Worm (Caenorhabditis elegans): ENCODE results near the gene srsx-36.
"Not testable (repeated sequence)": the region's sequence is repeated elsewhere in the genome, so short reads cannot be mapped to it uniquely, and the experiment has no call there.

srsx-36 gene

DNA sequence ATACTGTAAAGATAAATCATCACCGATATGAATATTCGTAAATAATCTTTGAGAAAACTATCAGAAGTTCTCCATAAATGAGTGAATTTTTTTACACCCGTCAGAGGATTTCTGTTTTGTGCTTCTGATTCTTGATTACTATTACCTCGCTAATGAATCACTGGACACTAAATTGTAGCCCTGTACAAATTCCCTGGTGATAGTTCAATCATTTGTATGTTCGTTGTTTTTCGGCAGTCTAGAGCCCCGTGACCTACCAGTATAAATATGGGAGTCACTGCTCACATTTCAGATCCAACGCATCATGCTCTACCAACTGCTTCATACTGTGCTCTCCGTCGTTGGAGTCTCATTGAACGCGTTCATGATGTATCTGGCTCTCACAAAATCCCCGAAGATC is 6.4 kb downstream of the srsx-36 start, which contains the start of gene srd-27:
srd-27 (plus strand) TSS at position 301 of the 400 bp plus-strand sequence.
- TF ChIP-seq flh-1 (GFP tag; optimal IDR thresholded peaks at IDR 0.05); lsy-2 (tag; optimal IDR thresholded peaks at IDR 0.05); nhr-28 (tag; optimal IDR thresholded peaks at IDR 0.05): not testable (repeated sequence)

DNA sequence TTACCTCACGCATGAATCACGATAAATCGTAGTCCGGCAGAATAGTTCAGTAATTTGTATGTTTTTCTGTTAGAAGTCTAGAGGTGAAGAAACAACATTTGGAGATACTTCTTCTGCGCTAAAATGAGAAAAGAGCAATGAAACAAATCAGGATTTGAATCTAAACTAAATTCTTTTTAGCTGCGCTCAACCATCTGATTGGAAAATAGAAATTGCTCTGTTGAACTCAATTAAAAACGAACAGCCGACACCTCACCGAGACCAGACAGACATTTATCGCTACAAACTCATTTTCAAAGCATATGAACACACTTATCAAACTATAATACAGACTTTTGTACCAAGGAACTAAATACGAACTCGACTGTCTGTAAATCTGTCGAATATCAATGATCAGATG is 6.8 kb downstream of the srsx-36 start, which contains the start of gene T26E4.9:
T26E4.9 (minus strand) TSS at position 101 of the 400 bp plus-strand sequence.
- TF ChIP-seq hlh-1 (tag; optimal IDR thresholded peaks at IDR 0.05); unc-62 (GFP tag; optimal IDR thresholded peaks at IDR 0.05); zip-8 (tag; optimal IDR thresholded peaks at IDR 0.05): not testable (repeated sequence)

DNA sequence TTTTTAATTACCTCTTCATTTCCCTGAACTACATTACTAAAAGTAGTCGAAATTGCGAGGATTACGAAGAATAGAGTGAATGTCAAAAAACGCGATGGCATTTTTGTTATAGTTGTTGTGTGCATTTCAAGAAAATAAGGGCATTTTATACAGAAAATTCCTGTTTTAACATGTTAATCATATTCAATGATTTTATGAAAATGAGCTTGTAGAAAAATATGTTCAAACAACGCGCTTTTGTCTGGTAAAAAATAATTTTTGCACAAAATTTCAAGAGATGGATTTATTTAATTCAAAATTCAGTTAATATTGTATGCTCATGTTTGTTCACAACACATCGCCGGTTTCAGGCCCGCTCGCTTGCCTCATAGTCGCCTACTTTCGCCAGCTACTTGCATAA is 11.3 kb downstream of the srsx-36 start, which contains the start of gene T26E4.10:
T26E4.10 (minus strand) TSS at position 101 of the 400 bp plus-strand sequence.
- no peak for TF ChIP-seq ceh-83 (GFP tag; optimal IDR thresholded peaks at IDR 0.05)
- TF ChIP-seq flh-1 (GFP tag; optimal IDR thresholded peaks at IDR 0.05), result no peak
- no peak for TF ChIP-seq ceh-43 (GFP tag; optimal IDR thresholded peaks at IDR 0.05)
- no peak for TF ChIP-seq nhr-28 (tag; optimal IDR thresholded peaks at IDR 0.05)
- no peak for TF ChIP-seq mls-2 (tag; optimal IDR thresholded peaks at IDR 0.05)
- TF ChIP-seq ces-1 (GFP tag; optimal IDR thresholded peaks at IDR 0.05), result no peak
- no peak for TF ChIP-seq nhr-237 (tag; optimal IDR thresholded peaks at IDR 0.05)
- TF ChIP-seq ham-2 (GFP tag; optimal IDR thresholded peaks at IDR 0.05), result no peak
- no peak for TF ChIP-seq mab-5 (tag; optimal IDR thresholded peaks at IDR 0.05)
- TF ChIP-seq blmp-1 (tag; optimal IDR thresholded peaks at IDR 0.05), result no peak
- TF ChIP-seq lsy-2 (tag; optimal IDR thresholded peaks at IDR 0.05), result no peak
- no peak for TF ChIP-seq tbx-8 (GFP tag; optimal IDR thresholded peaks at IDR 0.05)
- no peak for TF ChIP-seq nhr-2 (tag; optimal IDR thresholded peaks at IDR 0.05)
- no peak for TF ChIP-seq unc-120 (tag; optimal IDR thresholded peaks at IDR 0.05; ENCODE audit: poor library complexity, severe bottlenecking)

DNA sequence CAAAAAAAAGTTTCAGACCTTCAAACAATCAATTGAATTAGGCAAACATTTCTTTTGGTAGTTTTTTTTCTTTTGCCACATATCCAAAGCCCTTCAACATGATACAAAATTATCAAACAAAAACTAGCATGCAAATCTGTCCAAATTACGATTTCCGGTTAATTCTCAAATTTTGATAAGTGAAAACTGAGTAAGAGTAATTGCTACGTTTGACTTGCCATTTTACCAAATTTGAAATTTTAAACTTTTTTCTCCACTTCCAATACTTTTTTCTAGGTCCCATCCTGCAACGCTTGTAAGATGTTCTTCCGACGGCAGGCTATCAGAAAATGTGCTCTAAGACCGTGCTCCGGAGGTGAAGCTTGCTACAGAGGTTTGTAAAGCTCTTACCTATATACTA is 13.4 kb downstream of the srsx-36 start, which contains the start of gene nhr-223:
nhr-223 (plus strand) TSS at position 301 of the 400 bp plus-strand sequence.
- no peak for TF ChIP-seq nhr-76 (tag; optimal IDR thresholded peaks at IDR 0.05)
- TF ChIP-seq elt-1 (tag; optimal IDR thresholded peaks at IDR 0.05; ENCODE audit: borderline replicate concordance, insufficient read depth), result no peak
- TF ChIP-seq unc-62 (GFP tag; optimal IDR thresholded peaks at IDR 0.05), result no peak
- TF ChIP-seq ztf-11 (tag; optimal IDR thresholded peaks at IDR 0.05), result no peak
- TF ChIP-seq sptf-1 (tag; optimal IDR thresholded peaks at IDR 0.05), result no peak
- no peak for TF ChIP-seq mab-5 (tag; optimal IDR thresholded peaks at IDR 0.05)
- no peak for TF ChIP-seq lin-32 (GFP tag; optimal IDR thresholded peaks at IDR 0.05)
- no peak for TF ChIP-seq mep-1 (tag; optimal IDR thresholded peaks at IDR 0.05)

DNA sequence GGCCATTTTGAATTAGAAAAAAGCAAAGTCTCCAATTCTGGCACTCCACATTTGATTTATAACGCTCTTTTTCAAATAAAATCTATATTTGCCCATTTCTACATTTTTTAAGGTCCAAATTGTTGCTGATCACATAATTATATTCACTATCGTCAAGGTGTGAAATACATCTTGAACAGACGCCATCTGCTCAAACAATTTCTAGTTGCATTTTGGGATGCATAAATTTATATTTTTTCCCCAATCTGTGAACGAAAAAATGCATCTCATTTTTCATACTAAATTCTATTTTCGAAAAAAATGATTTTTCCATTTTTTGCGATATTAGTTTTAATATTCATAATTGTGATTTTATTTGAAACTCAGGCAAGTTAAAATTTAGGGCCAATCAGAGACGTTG is 16.2 kb downstream of the srsx-36 start, which contains the start of gene T26E4.7:
T26E4.7 (plus strand) TSS at position 301 of the 400 bp plus-strand sequence.
- no peak for TF ChIP-seq mls-2 (tag; optimal IDR thresholded peaks at IDR 0.05)
- TF ChIP-seq lin-13 (tag; optimal IDR thresholded peaks at IDR 0.05), result no peak

DNA sequence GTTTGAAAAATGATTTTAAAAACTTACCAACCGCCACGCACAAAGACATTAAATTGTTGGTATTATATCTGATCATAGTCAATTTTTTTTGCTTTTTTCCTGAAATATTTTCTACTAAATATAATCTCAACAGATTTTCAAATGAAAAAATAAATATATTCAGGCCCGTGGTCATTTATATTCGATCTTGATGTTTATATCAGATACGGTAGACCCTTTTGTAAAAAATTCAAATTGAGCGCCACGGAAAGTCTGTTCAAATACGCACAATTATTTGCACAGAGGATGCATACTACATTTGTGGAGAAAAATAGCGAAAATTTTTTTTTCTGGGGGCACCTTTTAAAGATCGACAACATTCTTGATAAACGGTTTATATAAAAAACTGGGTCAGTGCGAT is 17.0 kb downstream of the srsx-36 start, which contains the start of gene T26E4.4:
T26E4.4 (minus strand) TSS at position 101 of the 400 bp plus-strand sequence.
- TF ChIP-seq zip-8 (tag; optimal IDR thresholded peaks at IDR 0.05) (no peak), sem-2 (GFP tag; optimal IDR thresholded peaks at IDR 0.05) (no peak), nhr-28 (tag; optimal IDR thresholded peaks at IDR 0.05) (no peak), hlh-1 (tag; optimal IDR thresholded peaks at IDR 0.05) (no peak), pha-4 (tag; optimal IDR thresholded peaks at IDR 0.05) (no peak), snpc-4 (tag; optimal IDR thresholded peaks at IDR 0.05) (no peak), sptf-1 (tag; optimal IDR thresholded peaks at IDR 0.05) (no peak), nhr-12 (tag; optimal IDR thresholded peaks at IDR 0.05) (no peak), nhr-237 (tag; optimal IDR thresholded peaks at IDR 0.05) (no peak), blmp-1 (tag; optimal IDR thresholded peaks at IDR 0.05) (no peak), unc-120 (tag; optimal IDR thresholded peaks at IDR 0.05; ENCODE audit: poor library complexity, severe bottlenecking) (no peak)

DNA sequence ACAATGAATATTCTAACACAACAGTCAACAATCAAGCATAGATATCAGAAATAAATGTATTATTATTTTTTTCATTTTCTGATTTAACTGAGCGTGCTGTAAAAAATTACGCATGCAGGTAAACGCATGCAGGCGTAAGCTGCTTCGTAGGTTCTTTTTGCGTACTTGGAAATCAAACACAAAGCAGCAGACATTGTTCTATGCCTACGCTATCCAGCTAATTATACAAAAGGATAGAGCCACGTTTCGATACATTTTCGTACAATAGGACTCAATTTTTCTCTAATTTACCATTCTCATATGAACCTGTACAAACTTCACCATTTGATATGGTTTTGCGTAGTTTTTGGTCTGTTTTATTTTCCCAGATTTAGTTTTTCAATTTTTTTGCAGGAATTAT is 26.9 kb downstream of the srsx-36 start, which contains the start of gene T26E4.3:
T26E4.3 (plus strand) TSS at position 301 of the 400 bp plus-strand sequence.
- no peak for TF ChIP-seq ces-1 (GFP tag; optimal IDR thresholded peaks at IDR 0.05)
- TF ChIP-seq tbx-8 (GFP tag; optimal IDR thresholded peaks at IDR 0.05), result no peak
- no peak for TF ChIP-seq mls-2 (tag; optimal IDR thresholded peaks at IDR 0.05)
- TF ChIP-seq mab-5 (tag; optimal IDR thresholded peaks at IDR 0.05), result no peak
- no peak for TF ChIP-seq snpc-4 (tag; optimal IDR thresholded peaks at IDR 0.05)
- no peak for TF ChIP-seq pha-4 (tag; optimal IDR thresholded peaks at IDR 0.05)
- TF ChIP-seq unc-62 (GFP tag; optimal IDR thresholded peaks at IDR 0.05), result no peak
- no peak for TF ChIP-seq ham-2 (GFP tag; optimal IDR thresholded peaks at IDR 0.05)

Measured in whole organism, mixed stage, embryonic.